Worm (Caenorhabditis elegans) whole organism, young adult: ENCODE results near the gene ech-5.

Experiments used
- B0035.1 ChIP-seq: sonication (generic microtip); optimal IDR thresholded peaks from 2 replicates; lab custom pipeline; 2016; ENCODE audit warnings: missing genetic modification characterization, mild to moderate bottlenecking, missing compliant biosample characterization, missing genotype, missing genetic modification reagents
- F39B2.1 ChIP-seq: fragments of 200-800 bp; sonication (Bioruptor generic); IDR thresholded peaks from 2 replicates; pipeline ENCODE4 v1.3.6; 2022; ENCODE audit warnings: missing genetic modification reagents, missing genetic modification characterization, missing compliant biosample characterization
- F52B5.7 ChIP-seq: sonication (generic microtip); optimal IDR thresholded peaks from 2 replicates; lab custom pipeline; 2016; ENCODE audit warnings: mild to moderate bottlenecking, missing genetic modification characterization, missing compliant biosample characterization
- F55B11.4 ChIP-seq: sonication (generic microtip); optimal IDR thresholded peaks from 2 replicates; lab custom pipeline; 2016; ENCODE audit warnings: missing compliant biosample characterization, missing genetic modification characterization, borderline replicate concordance; ENCODE audit not compliant: insufficient read depth
- F57A8.1 ChIP-seq: fragments of 200-800 bp; sonication (Bioruptor generic); optimal IDR thresholded peaks from 2 replicates; lab custom pipeline; 2018; ENCODE audit warnings: mild to moderate bottlenecking, missing genetic modification characterization, moderate library complexity, missing compliant biosample characterization
- K11D2.4 ChIP-seq: fragments of 200-800 bp; sonication (Bioruptor generic); IDR thresholded peaks from 2 replicates; pipeline ENCODE4 v1.3.6; 2022; ENCODE audit warnings: missing genetic modification reagents, missing genetic modification characterization, missing compliant biosample characterization
- Y53F4B.3 ChIP-seq: fragments of 200-800 bp; sonication (Bioruptor generic); IDR thresholded peaks from 2 replicates; pipeline ENCODE4 v1.3.6; 2022; ENCODE audit warnings: missing genetic modification reagents, missing genetic modification characterization, missing compliant biosample characterization
- Y53G8AR.9 ChIP-seq: fragments of 200-800 bp; sonication (Bioruptor generic); conservative IDR thresholded peaks from 2 replicates; pipeline ENCODE4 v1.3.6; 2022; ENCODE audit warnings: missing genetic modification reagents, missing genetic modification characterization, missing compliant biosample characterization
- Y56A3A.18 ChIP-seq: fragments of 200-800 bp; sonication (Bioruptor generic); IDR thresholded peaks from 2 replicates; pipeline ENCODE4 v1.3.6; 2022; ENCODE audit warnings: missing genetic modification reagents, missing genetic modification characterization, missing compliant biosample characterization
- akir-1 ChIP-seq: fragments of 200-800 bp; sonication (Bioruptor generic); optimal IDR thresholded peaks from 2 replicates; lab custom pipeline; 2018; ENCODE audit warnings: mild to moderate bottlenecking, missing genetic modification characterization, moderate library complexity, missing compliant biosample characterization
- ama-1 ChIP-seq, 3 experiments: fragments of 150-350 bp in 1 of 3; sonication (generic microtip) in 2 of 3; optimal IDR thresholded peaks; 2 replicates each; lab custom pipeline; 2014 to 2018; ENCODE audit warnings: missing biosample characterization in 2 of 3, missing genetic modification characterization in 2 of 3, missing genetic modification reagents in 2 of 3
- aptf-2 ChIP-seq: fragments of 200-800 bp; sonication (Bioruptor generic); conservative IDR thresholded peaks from 2 replicates; pipeline ENCODE4 v1.3.6; 2022; ENCODE audit warnings: missing genetic modification reagents, missing genetic modification characterization, missing compliant biosample characterization
- attf-3 ChIP-seq: fragments of 200-800 bp; sonication (Bioruptor generic); conservative IDR thresholded peaks from 2 replicates; pipeline ENCODE4 v1.3.6; 2022; ENCODE audit warnings: missing genetic modification reagents, missing genetic modification characterization, missing compliant biosample characterization
- ceh-27 ChIP-seq: fragments of 200-800 bp; sonication (Bioruptor generic); optimal IDR thresholded peaks from 2 replicates; lab custom pipeline; 2018; ENCODE audit warnings: mild to moderate bottlenecking, missing genetic modification characterization, moderate library complexity, missing compliant biosample characterization
- ceh-91 ChIP-seq: fragments of 200-800 bp; sonication (Bioruptor generic); IDR thresholded peaks from 2 replicates; pipeline ENCODE4 v1.3.6; 2022; ENCODE audit warnings: missing genetic modification reagents, missing genetic modification characterization, missing compliant biosample characterization
- egl-18 ChIP-seq: fragments of 200-800 bp; sonication (Bioruptor generic); IDR thresholded peaks from 2 replicates; pipeline ENCODE4 v1.3.6; 2022; ENCODE audit warnings: missing genetic modification reagents, missing genetic modification characterization, missing compliant biosample characterization
- egl-44 ChIP-seq: fragments of 200-800 bp; sonication (Bioruptor generic); IDR thresholded peaks from 2 replicates; pipeline ENCODE4 v1.3.6; 2022; ENCODE audit warnings: missing genetic modification reagents, missing genetic modification characterization, missing compliant biosample characterization
- ekl-4 ChIP-seq: fragments of 200-800 bp; sonication (Bioruptor generic); IDR thresholded peaks from 2 replicates; pipeline ENCODE4 v1.3.6; 2022; ENCODE audit warnings: missing genetic modification reagents, missing genetic modification characterization, missing compliant biosample characterization
- ets-4 ChIP-seq: fragments of 200-800 bp; sonication (Bioruptor generic); optimal IDR thresholded peaks from 2 replicates; lab custom pipeline; 2018; ENCODE audit warnings: mild to moderate bottlenecking, missing genetic modification characterization, missing compliant biosample characterization
- gei-17 ChIP-seq: fragments of 200-800 bp; sonication (Bioruptor generic); optimal IDR thresholded peaks from 2 replicates; lab custom pipeline; 2018; ENCODE audit warnings: mild to moderate bottlenecking, missing genetic modification characterization, missing compliant biosample characterization
- hlh-26 ChIP-seq: fragments of 200-800 bp; sonication (Bioruptor generic); conservative IDR thresholded peaks from 2 replicates; pipeline ENCODE4 v1.3.6; 2022; ENCODE audit warnings: missing genetic modification reagents, missing genetic modification characterization, missing compliant biosample characterization
- lag-1 ChIP-seq: fragments of 200-800 bp; sonication (Bioruptor generic); IDR thresholded peaks from 2 replicates; pipeline ENCODE4 v1.3.6; 2022; ENCODE audit warnings: missing genetic modification reagents, missing genetic modification characterization, missing compliant biosample characterization
- let-607 ChIP-seq, 2 experiments: fragments of 200-800 bp in 1 of 2; sonication (Bioruptor generic) in 1 of 2; sonication (generic microtip) in 1 of 2; optimal IDR thresholded peaks; 2 replicates each; lab custom pipeline; 2016 to 2018; ENCODE audit warnings: mild to moderate bottlenecking in 2 of 2, missing compliant biosample characterization in 2 of 2, missing genetic modification characterization in 2 of 2, moderate library complexity in 2 of 2, missing genotype in 1 of 2
- lin-26 ChIP-seq: fragments of 200-800 bp; sonication (Bioruptor generic); IDR thresholded peaks from 2 replicates; pipeline ENCODE4 v1.3.6; 2022; ENCODE audit warnings: missing genetic modification reagents, missing genetic modification characterization, missing compliant biosample characterization
- lin-35 ChIP-seq, 3 experiments: fragments of 150-350 bp in 2 of 3; sonication (generic microtip) in 1 of 3; optimal IDR thresholded peaks; 2 replicates each; lab custom pipeline; 2014 to 2018; ENCODE audit warnings: missing biosample characterization in 3 of 3, missing genetic modification characterization in 3 of 3, missing genetic modification reagents in 3 of 3
- lsl-1 ChIP-seq: fragments of 200-800 bp; sonication (Bioruptor generic); optimal IDR thresholded peaks from 2 replicates; lab custom pipeline; 2018; ENCODE audit warnings: mild to moderate bottlenecking, missing genetic modification characterization, moderate library complexity, missing compliant biosample characterization
- madf-10 ChIP-seq: sonication (generic microtip); optimal IDR thresholded peaks from 2 replicates; lab custom pipeline; 2016; ENCODE audit warnings: mild to moderate bottlenecking, missing genetic modification characterization, missing compliant biosample characterization
- madf-3 ChIP-seq: fragments of 200-800 bp; sonication (Bioruptor generic); IDR thresholded peaks from 2 replicates; pipeline ENCODE4 v1.3.6; 2022; ENCODE audit warnings: missing genetic modification reagents, missing genetic modification characterization, missing compliant biosample characterization
- madf-8 ChIP-seq: fragments of 200-800 bp; sonication (Bioruptor generic); conservative IDR thresholded peaks from 2 replicates; pipeline ENCODE4 v1.3.6; 2022; ENCODE audit warnings: missing genetic modification reagents, missing genetic modification characterization, missing compliant biosample characterization
- mcd-1 ChIP-seq: fragments of 200-800 bp; sonication (Bioruptor generic); IDR thresholded peaks from 2 replicates; pipeline ENCODE4 v1.3.6; 2022; ENCODE audit warnings: missing genetic modification reagents, missing genetic modification characterization, missing compliant biosample characterization
- nfya-2 ChIP-seq: fragments of 200-800 bp; sonication (Bioruptor generic); IDR thresholded peaks from 2 replicates; pipeline ENCODE4 v1.3.6; 2022; ENCODE audit warnings: missing genetic modification reagents, missing genetic modification characterization, missing compliant biosample characterization
- nhr-120 ChIP-seq: fragments of 200-800 bp; sonication (Bioruptor generic); IDR thresholded peaks from 2 replicates; pipeline ENCODE4 v1.3.6; 2022; ENCODE audit warnings: missing genetic modification characterization, missing compliant biosample characterization
- nhr-27 ChIP-seq: fragments of 200-800 bp; sonication (Bioruptor generic); optimal IDR thresholded peaks from 2 replicates; lab custom pipeline; 2018; ENCODE audit warnings: mild to moderate bottlenecking, missing genetic modification characterization, moderate library complexity, missing compliant biosample characterization
- nhr-80 ChIP-seq: sonication (generic microtip); optimal IDR thresholded peaks from 2 replicates; lab custom pipeline; 2016; ENCODE audit warnings: missing genetic modification characterization, missing compliant biosample characterization
- pha-4 ChIP-seq: fragments of 150-350 bp; sonication (generic microtip); optimal IDR thresholded peaks from 2 replicates; lab custom pipeline; 2014; ENCODE audit warnings: missing biosample characterization, missing genetic modification reagents, missing genetic modification characterization
- sea-2 ChIP-seq: fragments of 200-800 bp; sonication (Bioruptor generic); IDR thresholded peaks from 2 replicates; pipeline ENCODE4 v1.3.6; 2022; ENCODE audit warnings: missing genetic modification characterization, missing compliant biosample characterization
- snpc-1.1 ChIP-seq: sonication (generic microtip); optimal IDR thresholded peaks from 2 replicates; lab custom pipeline; 2017; ENCODE audit warnings: missing genetic modification characterization, mild to moderate bottlenecking, missing compliant biosample characterization, antibody characterized with exemption, moderate library complexity, missing genotype, missing genetic modification reagents; ENCODE audit not compliant: insufficient read depth
- snpc-4 ChIP-seq, 5 experiments: fragments of 150-350 bp in 1 of 5; sonication (generic microtip) in 4 of 5; optimal IDR thresholded peaks; 2 replicates each; lab custom pipeline; 2014 to 2018; ENCODE audit warnings: missing genetic modification characterization in 5 of 5, missing biosample characterization in 3 of 5, antibody characterized with exemption in 2 of 5, mild to moderate bottlenecking in 2 of 5, missing compliant biosample characterization in 2 of 5, missing genotype in 2 of 5, moderate library complexity in 2 of 5, missing genetic modification reagents in 1 of 5
- somi-1 ChIP-seq: fragments of 200-800 bp; sonication (Bioruptor generic); optimal IDR thresholded peaks from 2 replicates; lab custom pipeline; 2018; ENCODE audit warnings: mild to moderate bottlenecking, missing genetic modification characterization, missing compliant biosample characterization
- sptf-2 ChIP-seq: fragments of 200-800 bp; sonication (Bioruptor generic); optimal IDR thresholded peaks from 2 replicates; lab custom pipeline; 2018; ENCODE audit warnings: mild to moderate bottlenecking, missing genetic modification characterization, missing compliant biosample characterization
- tbx-9 ChIP-seq: sonication (generic microtip); optimal IDR thresholded peaks from 2 replicates; lab custom pipeline; 2016; ENCODE audit warnings: borderline replicate concordance, missing genetic modification characterization, inconsistent platforms, missing compliant biosample characterization
- tlf-1 ChIP-seq: fragments of 200-800 bp; sonication (Bioruptor generic); optimal IDR thresholded peaks from 2 replicates; lab custom pipeline; 2018; ENCODE audit warnings: mild to moderate bottlenecking, missing genetic modification characterization, missing compliant biosample characterization
- unc-62 ChIP-seq: fragments of 150-350 bp; optimal IDR thresholded peaks from 2 replicates; lab custom pipeline; 2014; ENCODE audit warnings: missing biosample characterization, missing genetic modification reagents, missing genetic modification characterization
- xnd-1 ChIP-seq: sonication (generic microtip); optimal IDR thresholded peaks from 2 replicates; lab custom pipeline; 2016; ENCODE audit warnings: missing genotype, missing genetic modification reagents, missing genetic modification characterization, missing compliant biosample characterization
- ztf-25 ChIP-seq: fragments of 200-800 bp; sonication (Bioruptor generic); IDR thresholded peaks from 2 replicates; pipeline ENCODE4 v1.3.6; 2022; ENCODE audit warnings: missing genetic modification reagents, missing genetic modification characterization, missing compliant biosample characterization
- ztf-26 ChIP-seq: sonication (generic microtip); optimal IDR thresholded peaks from 2 replicates; lab custom pipeline; 2017; ENCODE audit warnings: missing genetic modification characterization, missing compliant biosample characterization

The ech-5 gene

DNA sequence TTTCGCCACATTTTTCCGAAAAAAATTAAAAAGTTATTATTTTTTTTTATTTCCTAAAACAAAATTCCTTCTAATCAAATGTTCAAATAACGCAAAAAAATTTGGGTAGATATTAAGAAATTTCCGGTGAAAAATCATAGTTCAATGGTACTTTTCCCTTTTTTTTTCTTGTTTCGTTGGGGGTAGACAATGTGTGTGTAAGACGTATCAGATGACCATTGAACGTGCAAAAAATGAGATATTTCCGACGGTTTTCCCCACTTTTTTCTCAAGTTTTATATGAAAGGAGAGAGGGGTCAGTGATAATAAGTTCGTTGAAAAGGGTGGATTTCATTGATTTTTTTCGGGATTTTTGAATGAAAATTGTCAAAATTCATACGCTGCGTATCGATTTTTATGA is 29.3 kb downstream of the ech-5 start:
- no peak for TF ChIP-seq F39B2.1 (GFP tag; lab: Robert Waterston, UW)
- no peak for TF ChIP-seq lag-1 (GFP tag; lab: Robert Waterston, UW)
- no peak for TF ChIP-seq snpc-1.1 (tag; lab: Kevin White, UChicago)
- TF ChIP-seq attf-3, result no peak
- TF ChIP-seq Y56A3A.18 (GFP tag; lab: Robert Waterston, UW), result no peak
- no peak for TF ChIP-seq ztf-25 (GFP tag; lab: Robert Waterston, UW)
- TF ChIP-seq F52B5.7 (tag; lab: Kevin White, UChicago), result no peak

DNA sequence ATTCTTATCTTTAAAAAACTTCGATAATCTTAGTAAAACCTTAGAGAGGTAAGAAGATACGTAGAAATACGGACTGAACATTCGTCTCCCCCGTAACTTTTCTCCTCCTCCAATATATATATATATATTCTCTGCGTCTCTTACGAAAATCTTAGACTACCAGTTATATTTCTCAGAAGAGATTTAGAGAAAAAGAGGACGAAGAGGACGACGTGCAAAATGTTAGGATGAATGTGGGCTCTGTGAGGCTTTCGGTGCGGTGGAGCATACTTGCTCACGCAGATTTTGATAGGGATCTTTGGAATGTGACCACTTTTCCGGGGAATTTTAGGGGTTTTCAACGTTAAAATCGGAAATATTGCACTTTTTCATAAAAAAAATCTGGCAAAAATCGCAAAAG is 31.6 kb downstream of the ech-5 start:
- TF ChIP-seq F55B11.4 (tag; lab: Kevin White, UChicago) (no peak), lin-35 (GFP tag; optimal IDR thresholded peaks at IDR 0.05; lab: Kevin White, UChicago) (peak in 1 of 3 experiments; percentile 35), sea-2 (GFP tag; lab: Robert Waterston, UW) (no peak), ama-1 (optimal IDR thresholded peaks at IDR 0.05; lab: Kevin White, UChicago) (no peak), ama-1 (GFP tag; optimal IDR thresholded peaks at IDR 0.05; lab: Kevin White, UChicago) (no peak), nfya-2 (GFP tag; lab: Robert Waterston, UW) (no peak), sptf-2 (GFP tag; lab: Kevin White, UChicago) (no peak), egl-18 (no peak), lsl-1 (GFP tag; lab: Kevin White, UChicago) (no peak), F39B2.1 (GFP tag; lab: Robert Waterston, UW) (no peak), Y53G8AR.9 (GFP tag; lab: Robert Waterston, UW) (no peak), tlf-1 (no peak), unc-62 (GFP tag; lab: Kevin White, UChicago) (no peak), madf-8 (GFP tag; lab: Robert Waterston, UW) (no peak), tbx-9 (tag; lab: Kevin White, UChicago) (no peak), hlh-26 (GFP tag; lab: Robert Waterston, UW) (no peak), B0035.1 (tag; lab: Kevin White, UChicago) (no peak), gei-17 (GFP tag; lab: Kevin White, UChicago) (no peak), ets-4 (no peak), mcd-1 (GFP tag; lab: Robert Waterston, UW) (peak; percentile 58), nhr-27 (no peak), nhr-120 (GFP tag; lab: Robert Waterston, UW) (no peak), ztf-26 (tag; lab: Kevin White, UChicago) (no peak), somi-1 (GFP tag; lab: Kevin White, UChicago) (peak; percentile 7), Y53F4B.3 (GFP tag; lab: Robert Waterston, UW) (no peak), nhr-80 (tag; lab: Kevin White, UChicago) (no peak), pha-4 (tag; lab: Kevin White, UChicago) (no peak), aptf-2 (GFP tag; lab: Robert Waterston, UW) (no peak), ceh-91 (GFP tag; lab: Robert Waterston, UW) (no peak), madf-10 (tag; lab: Kevin White, UChicago) (no peak), akir-1 (GFP tag; lab: Kevin White, UChicago) (no peak), egl-44 (GFP tag; lab: Robert Waterston, UW) (no peak), K11D2.4 (no peak), snpc-4 (GFP tag; optimal IDR thresholded peaks at IDR 0.05; lab: Kevin White, UChicago) (no peak), snpc-4 (tag; optimal IDR thresholded peaks at IDR 0.05; lab: Kevin White, UChicago) (peak in 1 of 4 experiments; percentile 17), lin-26 (GFP tag; lab: Robert Waterston, UW) (no peak; the same call in 1 of the 2 replicates), ceh-27 (no peak), madf-3 (GFP tag; lab: Robert Waterston, UW) (no peak), F52B5.7 (tag; lab: Kevin White, UChicago) (no peak), F57A8.1 (GFP tag; lab: Kevin White, UChicago) (no peak), ekl-4 (GFP tag; lab: Robert Waterston, UW) (no peak), xnd-1 (no peak), let-607 (tag; optimal IDR thresholded peaks at IDR 0.05; lab: Kevin White, UChicago) (no peak)
